Worm (Caenorhabditis elegans) whole organism, early embryonic: ENCODE measurements around the gene nbs-1.

Experiments
- B0310.2 ChIP-seq: sonication (generic microtip); optimal IDR thresholded peaks from 2 replicates; lab custom pipeline; 2016; ENCODE audit warnings: mild to moderate bottlenecking, missing genetic modification characterization, missing compliant biosample characterization
- F13C5.2 ChIP-seq: sonication (generic microtip); optimal IDR thresholded peaks from 2 replicates; lab custom pipeline; 2017; ENCODE audit warnings: mild to moderate bottlenecking, missing genetic modification characterization, inconsistent platforms, missing compliant biosample characterization
- ama-1 ChIP-seq: fragments of 150-350 bp; optimal IDR thresholded peaks from 2 replicates; lab custom pipeline; 2014
- ceh-36 ChIP-seq: sonication (generic microtip); optimal IDR thresholded peaks from 2 replicates; lab custom pipeline; 2016; ENCODE audit warnings: missing genetic modification characterization, inconsistent platforms, missing compliant biosample characterization
- ets-7 ChIP-seq: sonication (generic microtip); optimal IDR thresholded peaks from 2 replicates; lab custom pipeline; 2016; ENCODE audit warnings: missing genotype, missing genetic modification characterization, missing compliant biosample characterization
- flt-1 ChIP-seq: fragments of 200-800 bp; sonication (Bioruptor generic); IDR thresholded peaks from 2 replicates; pipeline ENCODE4 v1.3.6; 2022; ENCODE audit warnings: missing genetic modification characterization, missing compliant biosample characterization
- hmbx-1 ChIP-seq: sonication (generic microtip); optimal IDR thresholded peaks from 2 replicates; lab custom pipeline; 2016; ENCODE audit warnings: mild to moderate bottlenecking, missing genetic modification characterization, missing compliant biosample characterization
- hnd-1 ChIP-seq: sonication (generic microtip); optimal IDR thresholded peaks from 2 replicates; lab custom pipeline; 2016; ENCODE audit warnings: missing genetic modification characterization, missing compliant biosample characterization
- scrt-1 ChIP-seq: fragments of 200-800 bp; sonication (Bioruptor generic); IDR thresholded peaks from 2 replicates; pipeline ENCODE4 v1.3.6; 2022; ENCODE audit warnings: missing genetic modification characterization, missing compliant biosample characterization
- sea-1 ChIP-seq: fragments of 200-800 bp; sonication (Bioruptor generic); conservative IDR thresholded peaks from 2 replicates; pipeline ENCODE4 v1.3.6; 2022; ENCODE audit warnings: missing genetic modification characterization, missing compliant biosample characterization
- tbx-37 ChIP-seq: fragments of 200-800 bp; sonication (Bioruptor generic); conservative IDR thresholded peaks from 2 replicates; pipeline ENCODE4 v1.3.6; 2022; ENCODE audit warnings: missing genetic modification reagents, missing genetic modification characterization, missing compliant biosample characterization
- tra-4 ChIP-seq: sonication (generic microtip); optimal IDR thresholded peaks from 2 replicates; lab custom pipeline; 2017; ENCODE audit warnings: missing genetic modification characterization, missing compliant biosample characterization

DNA sequence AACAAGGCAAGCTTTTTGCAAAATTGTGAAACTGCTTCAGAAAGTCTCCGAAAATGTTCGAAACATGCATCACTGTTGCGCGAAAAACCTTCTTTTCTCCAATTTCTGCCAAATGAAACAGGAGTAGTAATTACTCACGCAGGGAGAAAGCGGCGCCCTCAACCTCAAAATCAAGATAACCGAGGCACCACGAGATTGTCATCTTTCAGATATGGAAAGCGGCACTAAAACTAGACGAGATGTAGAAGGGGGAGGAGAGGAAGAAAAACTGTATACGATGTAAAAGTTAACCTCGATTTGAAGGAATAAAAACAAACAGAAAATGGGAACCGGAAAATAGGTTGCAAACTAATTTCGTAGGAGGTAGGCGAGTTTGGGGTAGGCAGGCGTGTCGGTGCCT is 19.7 kb downstream of the nbs-1 start:
- no peak for TF ChIP-seq tbx-37 (GFP tag; lab: Robert Waterston, UW)
- TF ChIP-seq ceh-36 (tag; lab: Kevin White, UChicago) = no peak
- no peak for TF ChIP-seq hnd-1 (tag; lab: Kevin White, UChicago)
- TF ChIP-seq ets-7 (tag; lab: Kevin White, UChicago) = no peak
- TF ChIP-seq B0310.2 = no peak
- TF ChIP-seq flt-1 (GFP tag; lab: Robert Waterston, UW) = no peak
- no peak for TF ChIP-seq scrt-1 (GFP tag; lab: Robert Waterston, UW)
- TF ChIP-seq hmbx-1 = no peak
- no peak for TF ChIP-seq F13C5.2 (tag; lab: Kevin White, UChicago)
- no peak for TF ChIP-seq tra-4
- no peak for TF ChIP-seq ama-1 (lab: Kevin White, UChicago)
- TF ChIP-seq sea-1 = no peak
